Fruit fly (Drosophila melanogaster) whole organism, embryonic: ENCODE results near the gene Acat1.

Experiments
- Bgb ChIP-seq: fragments of 200-800 bp; sonication (Bioruptor generic); IDR thresholded peaks from 2 replicates; pipeline ENCODE4 v1.3.6; 2022; ENCODE audit warnings: missing biosample characterization, missing genetic modification characterization; ENCODE audit not compliant: partially characterized antibody
- CG1024 ChIP-seq: fragments of 200-800 bp; sonication (Bioruptor generic); IDR thresholded peaks from 2 replicates; pipeline ENCODE4 v1.3.6; 2022; ENCODE audit warnings: missing biosample characterization, missing genetic modification characterization
- CG11093 ChIP-seq: fragments of 200-800 bp; sonication (Bioruptor generic); IDR thresholded peaks from 3 replicates; pipeline ENCODE4 v1.3.6; 2022; ENCODE audit warnings: missing biosample characterization, missing genetic modification characterization
- CG12391 ChIP-seq: fragments of 200-800 bp; sonication (Bioruptor generic); optimal IDR thresholded peaks from 3 replicates; lab custom pipeline; 2018; ENCODE audit warnings: missing biosample characterization, mild to moderate bottlenecking, missing genetic modification characterization, moderate library complexity
- CG12744 ChIP-seq: fragments of 200-800 bp; sonication (Bioruptor generic); optimal IDR thresholded peaks from 2 replicates; lab custom pipeline; 2016; ENCODE audit warnings: missing biosample characterization, missing genetic modification characterization
- CG12769 ChIP-seq: fragments of 200-800 bp; sonication (Bioruptor generic); optimal IDR thresholded peaks from 2 replicates; lab custom pipeline; 2019; ENCODE audit warnings: missing biosample characterization, mild to moderate bottlenecking, missing genetic modification characterization, moderate library complexity
- CG13296 ChIP-seq: fragments of 200-800 bp; sonication (Bioruptor generic); optimal IDR thresholded peaks from 3 replicates; lab custom pipeline; 2018; ENCODE audit warnings: missing biosample characterization, mild to moderate bottlenecking, missing genetic modification characterization
- CG13624 ChIP-seq: fragments of 200-800 bp; sonication (Bioruptor generic); optimal IDR thresholded peaks from 2 replicates; lab custom pipeline; 2016; ENCODE audit warnings: missing biosample characterization, missing genetic modification characterization
- CG14050 ChIP-seq: fragments of 200-800 bp; sonication (Bioruptor generic); IDR thresholded peaks from 3 replicates; pipeline ENCODE4 v1.3.6; 2022; ENCODE audit warnings: missing biosample characterization, missing genetic modification characterization
- CG2116 ChIP-seq: fragments of 200-800 bp; sonication (Bioruptor generic); optimal IDR thresholded peaks from 3 replicates; lab custom pipeline; 2018; ENCODE audit warnings: missing biosample characterization, mild to moderate bottlenecking, missing genetic modification characterization
- CG2712 ChIP-seq: fragments of 200-800 bp; optimal IDR thresholded peaks from 3 replicates; lab custom pipeline; 2019; ENCODE audit warnings: missing biosample characterization, mild to moderate bottlenecking, missing genetic modification characterization, moderate library complexity
- CG2875 ChIP-seq: fragments of 200-800 bp; sonication (Bioruptor generic); optimal IDR thresholded peaks from 2 replicates; lab custom pipeline; 2017; ENCODE audit warnings: missing biosample characterization, mild to moderate bottlenecking, missing genetic modification characterization, missing genetic modification reagents
- CG30403 ChIP-seq: fragments of 200-800 bp; sonication (Bioruptor generic); optimal IDR thresholded peaks from 3 replicates; lab custom pipeline; 2016; ENCODE audit warnings: missing biosample characterization, missing genetic modification characterization
- CG3726 ChIP-seq: fragments of 200-800 bp; sonication (Bioruptor generic); IDR thresholded peaks from 3 replicates; pipeline ENCODE4, ENCODE4 v1.3.6; 2022; ENCODE audit warnings: missing biosample characterization, missing genetic modification characterization
- CG3995 ChIP-seq: fragments of 200-800 bp; sonication (Bioruptor generic); optimal IDR thresholded peaks from 3 replicates; lab custom pipeline; 2016; ENCODE audit warnings: missing biosample characterization, missing genetic modification characterization
- CG4820 ChIP-seq: fragments of 200-800 bp; sonication (Bioruptor generic); optimal IDR thresholded peaks from 3 replicates; lab custom pipeline; 2016; ENCODE audit warnings: missing biosample characterization, missing genetic modification characterization
- CG5245 ChIP-seq: fragments of 200-800 bp; sonication (Bioruptor generic); optimal IDR thresholded peaks from 3 replicates; lab custom pipeline; 2016; ENCODE audit warnings: missing biosample characterization, missing genetic modification characterization
- CG6272 ChIP-seq: fragments of 200-800 bp; sonication (Bioruptor generic); IDR thresholded peaks from 2 replicates; pipeline ENCODE4 v1.3.6; 2022; ENCODE audit warnings: missing biosample characterization, missing genetic modification characterization
- CG7271 ChIP-seq: fragments of 200-800 bp; sonication (Bioruptor generic); optimal IDR thresholded peaks from 2 replicates; lab custom pipeline; 2018; ENCODE audit warnings: missing biosample characterization, mild to moderate bottlenecking, missing genetic modification characterization, moderate library complexity
- CG8944 ChIP-seq: fragments of 200-800 bp; sonication (Bioruptor generic); optimal IDR thresholded peaks from 3 replicates; lab custom pipeline; 2016; ENCODE audit warnings: missing biosample characterization, missing genetic modification characterization
- Deaf1 ChIP-seq: fragments of 200-800 bp; optimal IDR thresholded peaks from 3 replicates; lab custom pipeline; 2019; ENCODE audit warnings: missing biosample characterization, mild to moderate bottlenecking, missing genetic modification characterization, moderate library complexity
- Dll ChIP-seq: fragments of 200-800 bp; sonication (Bioruptor generic); IDR thresholded peaks from 4 replicates; pipeline ENCODE4 v1.3.6; 2022; ENCODE audit warnings: missing biosample characterization, missing genetic modification characterization; ENCODE audit not compliant: partially characterized antibody
- Fer3 ChIP-seq: fragments of 200-800 bp; sonication (Bioruptor generic); optimal IDR thresholded peaks from 2 replicates; lab custom pipeline; 2018; ENCODE audit warnings: missing biosample characterization, mild to moderate bottlenecking, missing genetic modification characterization, moderate library complexity
- Hr51 ChIP-seq, 2 experiments: fragments of 200-800 bp; sonication (Bioruptor generic); optimal IDR thresholded peaks; 2 replicates in 1 of 2; 3 replicates in 1 of 2; lab custom pipeline; 2016 to 2018; ENCODE audit warnings: missing biosample characterization in 2 of 2, missing genetic modification characterization in 2 of 2, mild to moderate bottlenecking in 1 of 2, moderate library complexity in 1 of 2
- Kr ChIP-seq: fragments of 200-800 bp; sonication (Bioruptor generic); optimal IDR thresholded peaks from 2 replicates; lab custom pipeline; 2017; ENCODE audit warnings: missing biosample characterization, mild to moderate bottlenecking, missing genetic modification characterization
- Myb ChIP-seq: fragments of 200-800 bp; sonication (Bioruptor generic); optimal IDR thresholded peaks from 2 replicates; lab custom pipeline; 2016; ENCODE audit warnings: missing biosample characterization, missing genetic modification characterization
- Nf-YA ChIP-seq: fragments of 200-800 bp; sonication (Bioruptor generic); IDR thresholded peaks from 2 replicates; pipeline ENCODE4 v1.3.6; 2022; ENCODE audit warnings: missing biosample characterization, missing genetic modification characterization
- Nf-YB ChIP-seq: fragments of 200-800 bp; sonication (Bioruptor generic); optimal IDR thresholded peaks from 3 replicates; lab custom pipeline; 2019; ENCODE audit warnings: missing biosample characterization, mild to moderate bottlenecking, missing genetic modification characterization, moderate library complexity
- Oli ChIP-seq: fragments of 200-800 bp; sonication (Bioruptor generic); optimal IDR thresholded peaks from 2 replicates; lab custom pipeline; 2018; ENCODE audit warnings: missing biosample characterization, mild to moderate bottlenecking, missing genetic modification characterization, moderate library complexity
- Pdp1 ChIP-seq, 2 experiments: fragments of 200-800 bp; sonication (Bioruptor generic); optimal IDR thresholded peaks; 3 replicates each; lab custom pipeline; 2016; ENCODE audit warnings: missing biosample characterization in 2 of 2, missing genetic modification characterization in 2 of 2, mild to moderate bottlenecking in 1 of 2, moderate library complexity in 1 of 2
- Ssrp ChIP-seq: fragments of 200-800 bp; sonication (Bioruptor generic); optimal IDR thresholded peaks from 2 replicates; lab custom pipeline; 2018; ENCODE audit warnings: missing biosample characterization, mild to moderate bottlenecking, missing genetic modification characterization, moderate library complexity
- Vsx1 ChIP-seq: fragments of 200-800 bp; sonication (Bioruptor generic); optimal IDR thresholded peaks from 2 replicates; lab custom pipeline; 2017; ENCODE audit warnings: missing biosample characterization, mild to moderate bottlenecking, missing genetic modification characterization, missing genetic modification reagents
- amos ChIP-seq: fragments of 200-800 bp; sonication (Bioruptor generic); IDR thresholded peaks from 2 replicates; pipeline ENCODE4 v1.3.6; 2022; ENCODE audit warnings: missing biosample characterization, missing genetic modification characterization; ENCODE audit not compliant: partially characterized antibody
- az2 ChIP-seq: fragments of 200-800 bp; sonication (Bioruptor generic); optimal IDR thresholded peaks from 3 replicates; lab custom pipeline; 2016; ENCODE audit warnings: missing biosample characterization, missing genetic modification characterization
- ci ChIP-seq: fragments of 200-800 bp; sonication (Bioruptor generic); IDR thresholded peaks from 3 replicates; pipeline ENCODE4 v1.3.6; 2022; ENCODE audit warnings: missing biosample characterization, missing genetic modification characterization
- fd102C ChIP-seq: fragments of 200-800 bp; sonication (Bioruptor generic); optimal IDR thresholded peaks from 2 replicates; lab custom pipeline; 2018; ENCODE audit warnings: missing biosample characterization, mild to moderate bottlenecking, missing genetic modification characterization, moderate library complexity
- h ChIP-seq: fragments of >200 bp; optimal IDR thresholded peaks from 2 replicates; lab custom pipeline; 2017
- inv ChIP-seq: fragments of 200-800 bp; sonication (Bioruptor generic); IDR thresholded peaks from 2 replicates; pipeline ENCODE4 v1.3.6; 2022; ENCODE audit warnings: missing biosample characterization, missing genetic modification characterization; ENCODE audit not compliant: partially characterized antibody
- jumu ChIP-seq: fragments of 200-800 bp; sonication (Bioruptor generic); optimal IDR thresholded peaks from 3 replicates; lab custom pipeline; 2016; ENCODE audit warnings: missing biosample characterization, missing genetic modification characterization
- kah ChIP-seq: fragments of 200-800 bp; sonication (Bioruptor generic); optimal IDR thresholded peaks from 2 replicates; lab custom pipeline; 2018; ENCODE audit warnings: missing biosample characterization, mild to moderate bottlenecking, missing genetic modification characterization
- odd ChIP-seq: fragments of 200-800 bp; sonication (Bioruptor generic); optimal IDR thresholded peaks from 2 replicates; lab custom pipeline; 2017; ENCODE audit warnings: missing biosample characterization, mild to moderate bottlenecking, missing genetic modification characterization
- pros ChIP-seq: fragments of 200-800 bp; sonication (Bioruptor generic); optimal IDR thresholded peaks from 3 replicates; lab custom pipeline; 2019; ENCODE audit warnings: missing biosample characterization, mild to moderate bottlenecking, missing genetic modification characterization, moderate library complexity
- rib ChIP-seq: fragments of 200-800 bp; sonication (Bioruptor generic); IDR thresholded peaks from 2 replicates; pipeline ENCODE4 v1.3.6; 2022; ENCODE audit warnings: missing biosample characterization, missing genetic modification characterization
- row ChIP-seq: fragments of 200-800 bp; sonication (Bioruptor generic); IDR thresholded peaks from 3 replicates; pipeline ENCODE4 v1.3.6; 2022; ENCODE audit warnings: missing biosample characterization, missing genetic modification characterization
- run ChIP-seq: fragments of 200-800 bp; sonication (Bioruptor generic); optimal IDR thresholded peaks from 3 replicates; lab custom pipeline; 2018; ENCODE audit warnings: missing biosample characterization, mild to moderate bottlenecking, missing genetic modification characterization
- sc ChIP-seq, 3 experiments: fragments of >200 bp in 2 of 3; fragments of 200-800 bp in 1 of 3; sonication (Bioruptor generic) in 1 of 3; optimal IDR thresholded peaks; 2 replicates in 2 of 3; 3 replicates in 1 of 3; lab custom pipeline; 2017; ENCODE audit warnings: mild to moderate bottlenecking in 1 of 3, missing biosample characterization in 1 of 3, missing genetic modification characterization in 1 of 3, missing genetic modification reagents in 1 of 3
- seq ChIP-seq: fragments of 200-800 bp; sonication (Bioruptor generic); IDR thresholded peaks from 2 replicates; pipeline ENCODE4 v1.3.6; 2022; ENCODE audit warnings: missing biosample characterization, missing genetic modification characterization
- stc ChIP-seq: fragments of 200-800 bp; sonication (Bioruptor generic); IDR thresholded peaks from 2 replicates; pipeline ENCODE4 v1.3.6; 2022; ENCODE audit warnings: missing biosample characterization, missing genetic modification characterization
- zf30C ChIP-seq: fragments of 200-800 bp; sonication (Bioruptor generic); optimal IDR thresholded peaks from 3 replicates; lab custom pipeline; 2018; ENCODE audit warnings: missing biosample characterization, mild to moderate bottlenecking, missing genetic modification characterization

The Acat1 gene

DNA sequence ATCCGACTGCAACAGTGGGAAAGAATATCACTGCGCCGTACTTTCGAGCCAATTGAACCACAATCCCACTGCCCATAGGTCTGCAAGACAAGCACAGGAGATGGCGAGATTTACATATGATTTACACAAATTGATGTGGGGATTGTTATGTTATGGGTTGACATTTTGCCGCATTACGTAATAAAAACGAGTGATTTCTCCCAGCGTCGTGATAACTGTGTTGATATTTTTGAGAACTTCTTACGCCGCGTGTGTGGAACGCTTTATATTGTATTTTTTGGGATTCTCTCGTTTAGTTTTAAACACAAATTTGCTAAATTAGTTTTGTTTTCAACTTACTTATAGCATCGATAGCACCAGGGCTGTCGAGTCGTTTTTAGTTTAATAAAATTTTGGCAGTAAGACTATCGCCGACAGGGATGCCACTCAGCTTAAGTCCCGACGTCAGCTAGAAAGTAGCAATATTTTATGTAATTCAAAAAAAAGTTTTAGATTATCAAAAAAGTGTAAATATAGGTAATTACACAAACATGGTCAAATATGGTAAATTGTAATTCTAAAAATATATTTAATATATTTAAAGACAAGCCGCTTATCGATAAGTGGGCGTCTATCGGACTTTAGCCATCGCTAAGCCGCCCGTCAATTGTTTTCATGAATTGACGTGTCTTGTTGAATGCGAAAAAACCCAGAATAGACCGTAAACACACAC lies 5.0 kb upstream of the Acat1 start, which contains the start of the genes CG45089, ND-MNLL and p115 (continued):
- TF ChIP-seq row, result peak; percentile 86
- TF ChIP-seq amos (GFP tag; lab: Robert Waterston, UW), result peak; percentile 57
- peak; percentile 55 for TF ChIP-seq az2 (GFP tag; lab: Kevin White, UChicago)
- peak; percentile 35 to 64 for TF ChIP-seq Hr51 (GFP tag; optimal IDR thresholded peaks at IDR 0.05; lab: Kevin White, UChicago)
- no peak for TF ChIP-seq stc (GFP tag; lab: Robert Waterston, UW)
- TF ChIP-seq Deaf1, result peak; percentile 15
- TF ChIP-seq CG12744 (GFP tag; lab: Kevin White, UChicago), result no peak
- TF ChIP-seq zf30C, result no peak
- no peak for TF ChIP-seq ci (GFP tag; lab: Robert Waterston, UW)
- no peak for TF ChIP-seq sc (optimal IDR thresholded peaks at IDR 0.05; lab: Kevin White, UChicago)
- TF ChIP-seq sc (GFP tag; optimal IDR thresholded peaks at IDR 0.05; lab: Kevin White, UChicago), result peak; percentile 6
- TF ChIP-seq CG3995 (GFP tag; lab: Kevin White, UChicago), result peak; percentile 86
- no peak for TF ChIP-seq fd102C (GFP tag; lab: Kevin White, UChicago)
- no peak for TF ChIP-seq kah
- TF ChIP-seq Myb (GFP tag; lab: Kevin White, UChicago), result peak; percentile 20
- no peak for TF ChIP-seq CG3726 (GFP tag; lab: Robert Waterston, UW)
- TF ChIP-seq CG4820 (GFP tag; lab: Kevin White, UChicago), result peak; percentile 36
- TF ChIP-seq CG5245 (GFP tag; lab: Kevin White, UChicago), result peak; percentile 15
- no peak for TF ChIP-seq CG11093 (GFP tag; lab: Robert Waterston, UW)
- TF ChIP-seq Pdp1 (GFP tag; optimal IDR thresholded peaks at IDR 0.05; lab: Kevin White, UChicago), result peak in 1 of 2 experiments; percentile 98
- TF ChIP-seq Dll (GFP tag; lab: Robert Waterston, UW), result peak; percentile 83
- TF ChIP-seq rib (GFP tag; lab: Robert Waterston, UW), result no peak
- TF ChIP-seq inv (GFP tag; lab: Robert Waterston, UW), result peak; percentile 61
- no peak for TF ChIP-seq Oli (tag; lab: Kevin White, UChicago)
- peak; percentile 75 for TF ChIP-seq CG30403 (GFP tag; lab: Kevin White, UChicago)
- no peak for TF ChIP-seq CG14050
- peak; percentile 53 for TF ChIP-seq CG13624 (GFP tag; lab: Kevin White, UChicago)
- TF ChIP-seq Bgb (GFP tag; lab: Robert Waterston, UW), result peak; percentile 42
- TF ChIP-seq CG2712, result peak; percentile 81
- no peak for TF ChIP-seq CG12769 (tag; lab: Kevin White, UChicago)
- TF ChIP-seq Fer3, result peak; percentile 47
- no peak for TF ChIP-seq CG8944 (GFP tag; lab: Kevin White, UChicago)
- no peak for TF ChIP-seq h (lab: Kevin White, UChicago)
- TF ChIP-seq seq, result peak; percentile 31; the same call in 1 of the 2 replicates
- peak; percentile 19 for TF ChIP-seq Nf-YB (GFP tag; lab: Kevin White, UChicago)
- TF ChIP-seq Vsx1, result no peak
- peak; percentile 35 for TF ChIP-seq Ssrp (tag; lab: Kevin White, UChicago)
- no peak for TF ChIP-seq jumu (GFP tag; lab: Kevin White, UChicago)
- peak; percentile 59 for TF ChIP-seq CG13296 (GFP tag; lab: Kevin White, UChicago)
- TF ChIP-seq run (tag; lab: Kevin White, UChicago), result no peak
- no peak for TF ChIP-seq CG2875 (GFP tag; lab: Kevin White, UChicago)
- no peak for TF ChIP-seq Nf-YA
- no peak for TF ChIP-seq CG7271 (tag; lab: Kevin White, UChicago)
- TF ChIP-seq pros (GFP tag; lab: Kevin White, UChicago), result no peak
- no peak for TF ChIP-seq Kr (GFP tag; lab: Kevin White, UChicago)
- peak; percentile 42; the same call in 1 of the 2 replicates for TF ChIP-seq CG6272 (GFP tag; lab: Robert Waterston, UW)
- TF ChIP-seq CG2116 (GFP tag; lab: Kevin White, UChicago), result peak; percentile 82
- TF ChIP-seq odd, result no peak
- peak; percentile 85 for TF ChIP-seq CG12391 (tag; lab: Kevin White, UChicago)
- 0 out of 2 replicates have a peak, but pooled peaks have one; percentile 31 for TF ChIP-seq CG1024
